Worm (Caenorhabditis elegans) whole organism, midembryonic: ENCODE results near the gene cab-1.

Source experiments
- T22C8.4 ChIP-seq: fragments of 200-800 bp; sonication (Bioruptor generic); IDR thresholded peaks from 2 replicates; pipeline ENCODE4 v1.3.6; 2022; ENCODE audit warnings: missing genetic modification characterization, missing compliant biosample characterization
- cog-1 ChIP-seq: sonication (generic microtip); optimal IDR thresholded peaks from 2 replicates; lab custom pipeline; 2016; ENCODE audit warnings: missing genetic modification characterization, missing compliant biosample characterization
- flt-1 ChIP-seq: fragments of 200-800 bp; sonication (Bioruptor generic); IDR thresholded peaks from 2 replicates; pipeline ENCODE4 v1.3.6; 2022; ENCODE audit warnings: missing genetic modification characterization, missing compliant biosample characterization
- med-1 ChIP-seq: sonication (generic microtip); optimal IDR thresholded peaks from 2 replicates; lab custom pipeline; 2017; ENCODE audit warnings: missing genetic modification characterization, mild to moderate bottlenecking, missing compliant biosample characterization, antibody characterized with exemption, missing genetic modification reagents; ENCODE audit not compliant: insufficient read depth
- ref-1 ChIP-seq: fragments of 200-800 bp; sonication (Bioruptor generic); conservative IDR thresholded peaks from 2 replicates; pipeline ENCODE4 v1.3.6; 2022; ENCODE audit warnings: missing genetic modification reagents, missing genetic modification characterization, missing compliant biosample characterization
- tab-1 ChIP-seq: fragments of 200-800 bp; sonication (Bioruptor generic); IDR thresholded peaks from 2 replicates; pipeline ENCODE4 v1.3.6; 2022; ENCODE audit warnings: missing genetic modification characterization, missing compliant biosample characterization
- ztf-29 ChIP-seq: fragments of 200-800 bp; sonication (Bioruptor generic); IDR thresholded peaks from 2 replicates; pipeline ENCODE4 v1.3.6; 2022; ENCODE audit warnings: missing genetic modification reagents, missing genetic modification characterization, missing compliant biosample characterization

- TF ChIP-seq ref-1 (GFP tag; lab: Robert Waterston, UW) (no peak), tab-1 (GFP tag; lab: Robert Waterston, UW) (no peak), ztf-29 (GFP tag; lab: Robert Waterston, UW) (no peak), cog-1 (tag; lab: Kevin White, UChicago) (no peak), T22C8.4 (no peak), med-1 (GFP tag; lab: Kevin White, UChicago) (no peak), flt-1 (GFP tag; lab: Robert Waterston, UW) (no peak)
These were observed 11.3 kb downstream of the cab-1 start for ce11 chrX:12201435-12201834.
